Worm (Caenorhabditis elegans): ENCODE results near the gene R07E4.5.

The R07E4.5 gene

ce11 chrX:5984581-5985039 lies 31.6 kb upstream of the R07E4.5 start, which contains the start of gene klp-13 (continued):
- TF ChIP-seq nhr-48 (tag; optimal IDR thresholded peaks at IDR 0.05) (peak; percentile 64), spr-3 (GFP tag; optimal IDR thresholded peaks at IDR 0.05) (no peak), sdz-12 (GFP tag; optimal IDR thresholded peaks at IDR 0.05) (no peak), daf-16 (GFP tag; optimal IDR thresholded peaks at IDR 0.05) (no peak), daf-16 (tag; optimal IDR thresholded peaks at IDR 0.05) (peak; percentile 85), aha-1 (tag) (peak; percentile 83), ceh-20 (GFP tag; IDR thresholded peaks at IDR 0.05) (peak; percentile 66; the same call in 1 of the 2 replicates), R02D3.7 (tag; optimal IDR thresholded peaks at IDR 0.05) (no peak), lin-39 (tag; optimal IDR thresholded peaks at IDR 0.05) (no peak), nhr-25 (tag; optimal IDR thresholded peaks at IDR 0.05; ENCODE audit: borderline replicate concordance, insufficient read depth) (peak; percentile 14), ZK337.2 (GFP tag; IDR thresholded peaks at IDR 0.05) (no peak), F49E8.2 (tag; optimal IDR thresholded peaks at IDR 0.05; ENCODE audit: borderline replicate concordance) (no peak), pqm-1 (tag; optimal IDR thresholded peaks at IDR 0.05) (peak; percentile 21), tra-1 (GFP tag; IDR thresholded peaks at IDR 0.05) (no peak), cey-2 (tag; optimal IDR thresholded peaks at IDR 0.05; ENCODE audit: borderline replicate concordance, insufficient read depth) (peak; percentile 9), madf-5 (GFP tag; IDR thresholded peaks at IDR 0.05) (no peak), hif-1 (tag; optimal IDR thresholded peaks at IDR 0.05) (peak in 1 of 2 experiments; percentile 86), mxl-2 (GFP tag; conservative IDR thresholded peaks at IDR 0.05) (no peak), vab-7 (GFP tag; IDR thresholded peaks at IDR 0.05) (no peak; the same call in 1 of the 2 replicates), pha-4 (GFP tag; IDR thresholded peaks at IDR 0.05) (peak; percentile 36; the same call in 1 of the 2 replicates), pha-4 (tag; optimal IDR thresholded peaks at IDR 0.05) (no peak), arid-1 (GFP tag; conservative IDR thresholded peaks at IDR 0.05) (no peak), F26F4.8 (GFP tag; conservative IDR thresholded peaks at IDR 0.05) (0 out of 2 replicates have a peak, but pooled peaks have one; percentile 37), ceh-44 (GFP tag; IDR thresholded peaks at IDR 0.05) (no peak), zip-2 (tag; optimal IDR thresholded peaks at IDR 0.05) (no peak), mdt-29 (GFP tag; IDR thresholded peaks at IDR 0.05) (no peak), ztf-7 (tag; optimal IDR thresholded peaks at IDR 0.05) (peak; percentile 44), mxl-3 (GFP tag; optimal IDR thresholded peaks at IDR 0.05) (peak; percentile 97), Y75B8A.6 (GFP tag; IDR thresholded peaks at IDR 0.05) (no peak), attf-4 (tag; optimal IDR thresholded peaks at IDR 0.05) (no peak), tag-97 (GFP tag; IDR thresholded peaks at IDR 0.05) (no peak), lir-3 (tag; optimal IDR thresholded peaks at IDR 0.05) (no peak), nhr-111 (GFP tag; optimal IDR thresholded peaks at IDR 0.05) (no peak), daf-8 (GFP tag; IDR thresholded peaks at IDR 0.05) (no peak), T26A8.4 (GFP tag; IDR thresholded peaks at IDR 0.05) (peak; percentile 56; the same call in 1 of the 2 replicates), nhr-77 (tag; optimal IDR thresholded peaks at IDR 0.05) (peak; percentile 58), ces-1 (GFP tag; optimal IDR thresholded peaks at IDR 0.05) (no peak), mep-1 (tag; optimal IDR thresholded peaks at IDR 0.05) (peak; percentile 93), rbr-2 (tag; optimal IDR thresholded peaks at IDR 0.05) (peak; percentile 85), ctbp-1 (GFP tag; IDR thresholded peaks at IDR 0.05) (peak; percentile 75), F44E2.7 (GFP tag; IDR thresholded peaks at IDR 0.05) (no peak), set-16 (GFP tag; IDR thresholded peaks at IDR 0.05) (peak; percentile 86), dmd-9 (GFP tag; IDR thresholded peaks at IDR 0.05) (no peak), fos-1 (tag; optimal IDR thresholded peaks at IDR 0.05) (no peak), saeg-2 (GFP tag; IDR thresholded peaks at IDR 0.05) (0 out of 2 replicates have a peak, but pooled peaks have one; percentile 28), lin-13 (GFP tag; optimal IDR thresholded peaks at IDR 0.05) (peak; percentile 85), skn-1 (tag; optimal IDR thresholded peaks at IDR 0.05) (no peak), egl-27 (tag; optimal IDR thresholded peaks at IDR 0.05) (no peak), Y5F2A.4 (GFP tag; optimal IDR thresholded peaks at IDR 0.05) (no peak), nhr-102 (tag; optimal IDR thresholded peaks at IDR 0.05) (no peak), dmd-6 (GFP tag; IDR thresholded peaks at IDR 0.05) (peak; percentile 81)

Data from whole organism, L4 larva.